Fruit fly (Drosophila melanogaster) Kc167 (cell line): ENCODE data around the gene zuc.

Experiments
- Myc ChIP-seq: fragments of >200 bp; optimal IDR thresholded peaks from 2 replicates; lab custom pipeline; 2017; ENCODE audit warnings: missing external identifiers
- Sin3A ChIP-seq: fragments of >200 bp; optimal IDR thresholded peaks from 2 replicates; lab custom pipeline; 2018; ENCODE audit warnings: missing external identifiers
- h ChIP-seq: fragments of >200 bp; optimal IDR thresholded peaks from 3 replicates; lab custom pipeline; 2018; ENCODE audit warnings: missing external identifiers
- insv ChIP-seq: fragments of >200 bp; optimal IDR thresholded peaks from 3 replicates; lab custom pipeline; 2018; ENCODE audit warnings: missing external identifiers
- psq ChIP-seq: fragments of >200 bp; optimal IDR thresholded peaks from 2 replicates; lab custom pipeline; 2017; ENCODE audit warnings: missing external identifiers
- ttk ChIP-seq: sonication (Bioruptor generic); optimal IDR thresholded peaks from 2 replicates; lab custom pipeline; 2017; ENCODE audit warnings: missing external identifiers

The zuc gene

dm6 chr2L:12021193-12021592 lies 31.5 kb upstream of the zuc start:
- TF ChIP-seq insv (lab: Kevin White, UChicago) (no peak), psq (lab: Kevin White, UChicago) (no peak), Myc (lab: Kevin White, UChicago) (no peak), Sin3A (no peak), h (no peak), ttk (lab: Kevin White, UChicago) (no peak)

dm6 chr2L:12020735-12021134 lies 31.1 kb upstream of the zuc start, which contains the start of gene Wdr81:
Wdr81 (minus strand) TSS chr2L:12020960.
- no peak for TF ChIP-seq ttk (lab: Kevin White, UChicago)
- no peak for TF ChIP-seq insv (lab: Kevin White, UChicago)
- no peak for TF ChIP-seq Myc (lab: Kevin White, UChicago)
- TF ChIP-seq Sin3A, result no peak
- TF ChIP-seq psq (lab: Kevin White, UChicago), result no peak
- TF ChIP-seq h, result no peak

- no peak for TF ChIP-seq Myc (lab: Kevin White, UChicago)
- no peak for TF ChIP-seq ttk (lab: Kevin White, UChicago)
- no peak for TF ChIP-seq h
- no peak for TF ChIP-seq insv (lab: Kevin White, UChicago)
- TF ChIP-seq Sin3A, result no peak
- TF ChIP-seq psq (lab: Kevin White, UChicago), result no peak
Measured at dm6 chr2L:12013741-12014393, 24.2 kb upstream of the zuc start.

dm6 chr2L:12013243-12013642 lies 23.6 kb upstream of the zuc start:
- no peak for TF ChIP-seq insv (lab: Kevin White, UChicago)
- no peak for TF ChIP-seq Myc (lab: Kevin White, UChicago)
- no peak for TF ChIP-seq h
- no peak for TF ChIP-seq psq (lab: Kevin White, UChicago)
- TF ChIP-seq ttk (lab: Kevin White, UChicago), result no peak
- no peak for TF ChIP-seq Sin3A

DNA sequence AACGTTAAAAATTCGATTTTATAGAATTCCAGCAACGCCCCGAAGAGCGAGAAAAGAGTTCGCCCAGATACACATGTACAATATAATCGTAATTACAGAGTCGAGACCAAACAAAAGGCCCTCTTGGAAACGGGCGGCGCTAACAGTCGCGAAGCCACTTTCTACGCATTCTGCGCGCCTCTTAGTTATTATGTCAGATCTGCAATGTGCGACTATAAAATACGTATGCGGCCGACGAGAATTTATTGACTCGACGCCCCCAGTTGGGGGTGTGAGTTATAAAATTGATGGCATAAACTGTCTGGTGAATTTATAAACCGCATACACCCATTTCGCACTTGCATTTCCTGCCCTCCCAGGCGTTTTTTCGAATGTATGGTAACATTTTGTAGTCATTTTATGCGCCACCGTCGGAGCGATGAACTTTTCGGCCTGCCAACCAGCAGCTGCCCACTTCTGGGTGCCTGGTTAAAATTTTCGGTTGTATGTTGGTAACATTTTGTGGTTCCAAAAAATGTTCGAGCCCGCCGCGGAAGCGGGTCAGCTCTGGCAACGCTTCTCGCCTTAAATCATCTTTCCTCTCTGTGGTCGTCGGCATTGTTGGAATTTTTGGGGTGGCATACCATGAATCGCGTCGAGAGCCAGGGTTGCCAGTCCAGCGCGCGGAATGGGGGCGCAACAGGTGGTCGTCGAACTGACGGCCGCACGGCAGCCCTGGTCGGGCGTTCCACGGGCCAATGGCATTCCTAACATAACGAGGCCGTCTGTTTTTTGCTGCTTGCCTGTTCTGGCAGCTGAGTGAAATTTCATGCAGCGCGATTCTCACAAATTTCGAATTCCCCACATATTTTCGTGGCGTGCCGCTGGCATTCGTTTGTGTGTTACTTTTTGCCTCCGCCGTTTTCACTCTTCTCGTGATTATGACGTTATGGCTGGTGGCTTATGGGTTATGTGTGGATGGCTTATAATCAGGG lies 22.3 kb upstream of the zuc start:
- TF ChIP-seq insv (lab: Kevin White, UChicago) (no peak), ttk (lab: Kevin White, UChicago) (no peak), psq (lab: Kevin White, UChicago) (no peak), Myc (lab: Kevin White, UChicago) (no peak)

- TF ChIP-seq insv (lab: Kevin White, UChicago), result no peak
- TF ChIP-seq h, result no peak
- TF ChIP-seq psq (lab: Kevin White, UChicago), result no peak
- TF ChIP-seq Myc (lab: Kevin White, UChicago), result no peak
- no peak for TF ChIP-seq ttk (lab: Kevin White, UChicago)
- no peak for TF ChIP-seq Sin3A
Measured at dm6 chr2L:12010877-12011666, 21.4 kb upstream of the zuc start.

dm6 chr2L:12010100-12010876 lies 20.6 kb upstream of the zuc start:
- TF ChIP-seq h, result no peak
- no peak for TF ChIP-seq insv (lab: Kevin White, UChicago)

DNA sequence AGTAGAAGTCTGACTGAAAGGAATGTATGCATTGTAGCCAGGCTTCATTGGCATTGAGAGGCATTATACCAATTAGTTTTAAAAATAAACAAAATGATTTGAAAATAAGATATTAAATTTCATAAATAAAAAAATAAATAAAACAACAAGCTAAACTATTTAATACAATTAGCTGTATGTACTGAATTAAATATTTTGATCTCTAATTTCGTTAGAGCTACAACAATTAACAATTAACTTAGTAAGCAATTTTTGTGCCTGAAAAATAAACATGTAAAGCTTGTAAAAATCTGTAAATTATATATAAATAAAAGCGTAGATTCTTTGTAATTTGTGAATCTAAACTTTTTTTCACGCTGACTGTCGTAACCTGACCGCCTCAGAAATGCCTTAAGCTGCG lies 18.2 kb upstream of the zuc start, which contains the start of gene Rh5:
Gene Rh5 (plus strand): TSS at position 301 of the 400 bp plus-strand sequence.
- no peak for TF ChIP-seq insv (lab: Kevin White, UChicago)
- no peak for TF ChIP-seq psq (lab: Kevin White, UChicago)
- no peak for TF ChIP-seq Myc (lab: Kevin White, UChicago)

DNA sequence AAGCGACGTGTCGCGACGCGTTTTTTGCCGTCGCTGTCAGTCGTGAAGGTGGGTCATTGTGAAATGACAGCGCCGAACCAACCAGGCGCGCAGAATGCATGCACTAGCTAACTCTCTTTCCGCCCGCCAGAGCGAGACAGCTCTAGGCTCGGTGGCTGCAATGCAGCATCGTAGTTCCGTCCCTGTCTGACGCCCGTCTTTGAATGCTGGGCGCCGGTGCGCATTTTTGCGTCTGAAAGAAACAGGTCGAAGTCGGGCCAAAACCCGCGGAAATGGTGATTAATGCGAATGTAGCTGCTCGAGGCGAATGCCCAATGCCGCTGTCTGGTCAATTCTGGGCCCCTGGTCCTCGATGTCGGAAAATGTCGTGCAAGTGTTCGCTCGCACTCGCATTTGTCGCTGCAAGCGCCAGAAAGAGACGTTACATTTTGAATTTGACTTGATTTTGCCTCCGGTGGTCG lies 17.7 kb upstream of the zuc start:
- TF ChIP-seq insv (lab: Kevin White, UChicago) (no peak), Myc (lab: Kevin White, UChicago) (no peak), psq (lab: Kevin White, UChicago) (no peak), h (no peak), ttk (lab: Kevin White, UChicago) (no peak), Sin3A (no peak)

DNA sequence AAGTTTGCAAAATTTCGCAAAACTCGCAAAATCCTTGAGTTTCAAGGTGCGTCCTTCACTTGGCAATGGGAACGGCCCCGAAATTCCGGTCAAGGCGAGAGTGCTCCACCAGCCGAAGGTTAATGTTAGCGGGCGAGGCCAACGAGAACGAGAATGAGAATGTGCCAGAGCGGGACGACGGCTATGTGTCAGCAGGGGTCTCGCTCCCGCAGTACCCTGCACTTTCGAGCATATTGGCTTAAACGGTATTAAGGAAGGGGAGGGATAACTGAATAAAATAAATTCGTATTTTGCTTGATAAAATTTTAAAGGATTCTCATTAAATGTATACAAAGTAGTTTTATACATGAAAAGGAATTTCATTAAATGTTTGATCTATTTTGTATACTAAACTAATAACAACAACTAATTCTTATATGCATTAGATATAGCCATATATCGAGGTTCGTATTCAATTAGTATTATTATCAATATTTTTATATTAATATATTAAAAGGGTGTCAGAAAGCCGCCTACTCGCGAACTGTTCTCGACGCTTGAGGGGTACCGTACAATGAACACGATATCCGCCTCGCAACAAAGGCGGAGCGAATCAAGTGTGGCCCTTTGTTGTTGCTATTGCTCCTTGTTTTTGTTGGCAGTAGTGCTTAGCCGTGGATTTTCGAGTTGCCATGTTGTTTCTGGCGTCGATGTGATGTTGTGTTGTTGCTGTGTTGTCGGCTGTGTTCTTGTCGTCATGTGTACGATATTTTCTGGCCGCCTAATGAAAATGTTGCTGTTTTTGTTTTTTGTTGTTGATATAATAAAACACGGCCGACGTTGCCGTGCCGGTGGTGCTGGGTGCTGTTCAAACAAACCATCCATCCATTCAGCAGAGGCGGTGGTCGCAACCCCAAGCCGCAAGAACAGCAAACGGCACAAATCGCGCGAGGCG lies 17.0 kb upstream of the zuc start:
- TF ChIP-seq h (no peak), ttk (lab: Kevin White, UChicago) (no peak), psq (lab: Kevin White, UChicago) (no peak)
